Fruit fly (Drosophila melanogaster) whole organism, embryonic: Measurements from ENCODE around the gene CG3408.

ENCODE experiments used
- Antp ChIP-seq: fragments of 200-800 bp; sonication (Bioruptor generic); optimal IDR thresholded peaks from 3 replicates; lab custom pipeline; 2016; ENCODE audit warnings: missing biosample characterization, missing genetic modification characterization
- B-H2 ChIP-seq: fragments of 200-800 bp; sonication (Bioruptor generic); optimal IDR thresholded peaks from 2 replicates; lab custom pipeline; 2018; ENCODE audit warnings: missing biosample characterization, mild to moderate bottlenecking, missing genetic modification characterization
- BEAF-32 ChIP-seq: fragments of 200-800 bp; sonication (Bioruptor generic); optimal IDR thresholded peaks from 3 replicates; lab custom pipeline; 2017; ENCODE audit warnings: missing biosample characterization, missing genetic modification characterization, mild to moderate bottlenecking, moderate library complexity, missing genetic modification reagents
- CG10267 ChIP-seq: fragments of 200-800 bp; sonication (Bioruptor generic); optimal IDR thresholded peaks from 2 replicates; lab custom pipeline; 2018; ENCODE audit warnings: missing biosample characterization, mild to moderate bottlenecking, missing genetic modification characterization, moderate library complexity
- CG11247 ChIP-seq: fragments of 200-800 bp; sonication (Bioruptor generic); IDR thresholded peaks from 2 replicates; pipeline ENCODE4 v1.3.6; 2022; ENCODE audit warnings: missing biosample characterization, missing genetic modification characterization
- CG11456 ChIP-seq: fragments of 200-800 bp; sonication (Bioruptor generic); IDR thresholded peaks from 3 replicates; pipeline ENCODE4 v1.3.6; 2022; ENCODE audit warnings: missing biosample characterization, missing genetic modification characterization
- CG14014 ChIP-seq: fragments of 200-800 bp; sonication (Bioruptor generic); IDR thresholded peaks from 2 replicates; pipeline ENCODE4 v1.3.6; 2022; ENCODE audit warnings: missing biosample characterization, missing genetic modification characterization
- CG15011 ChIP-seq: fragments of 200-800 bp; sonication (Bioruptor generic); optimal IDR thresholded peaks from 3 replicates; lab custom pipeline; 2018; ENCODE audit warnings: missing biosample characterization, mild to moderate bottlenecking, missing genetic modification characterization
- CG15269 ChIP-seq: fragments of 200-800 bp; sonication (Bioruptor generic); optimal IDR thresholded peaks from 2 replicates; lab custom pipeline; 2018; ENCODE audit warnings: missing biosample characterization, mild to moderate bottlenecking, missing genetic modification characterization, moderate library complexity
- CG1602 ChIP-seq: fragments of 200-800 bp; sonication (Bioruptor generic); optimal IDR thresholded peaks from 3 replicates; lab custom pipeline; 2016; ENCODE audit warnings: missing biosample characterization, missing genetic modification characterization
- CG17361 ChIP-seq: fragments of 200-800 bp; sonication (Bioruptor generic); IDR thresholded peaks from 3 replicates; pipeline ENCODE4 v1.3.6; 2022; ENCODE audit warnings: missing biosample characterization, missing genetic modification characterization
- CG18599 ChIP-seq: fragments of 200-800 bp; sonication (Bioruptor generic); optimal IDR thresholded peaks from 3 replicates; lab custom pipeline; 2017; ENCODE audit warnings: missing biosample characterization, missing genetic modification characterization, mild to moderate bottlenecking, moderate library complexity, missing genetic modification reagents
- CG34224 ChIP-seq: fragments of 200-800 bp; sonication (Bioruptor generic); IDR thresholded peaks from 3 replicates; pipeline ENCODE4 v1.3.6; 2022; ENCODE audit warnings: missing biosample characterization, missing genetic modification characterization; ENCODE audit not compliant: partially characterized antibody
- CG6765 ChIP-seq: fragments of 200-800 bp; sonication (Bioruptor generic); optimal IDR thresholded peaks from 3 replicates; lab custom pipeline; 2017; ENCODE audit warnings: missing biosample characterization, mild to moderate bottlenecking, missing genetic modification characterization
- CG9817 ChIP-seq: fragments of 200-800 bp; sonication (Bioruptor generic); optimal IDR thresholded peaks from 2 replicates; lab custom pipeline; 2018; ENCODE audit warnings: missing biosample characterization, mild to moderate bottlenecking, missing genetic modification characterization, moderate library complexity
- CG9876 ChIP-seq: fragments of 200-800 bp; sonication (Bioruptor generic); optimal IDR thresholded peaks from 2 replicates; lab custom pipeline; 2016; ENCODE audit warnings: missing biosample characterization, missing genetic modification characterization
- CkIIα-i1 ChIP-seq: fragments of 200-800 bp; sonication (Bioruptor generic); IDR thresholded peaks from 2 replicates; pipeline ENCODE4 v1.3.6; 2022; ENCODE audit warnings: missing biosample characterization, missing genetic modification characterization
- Dp ChIP-seq: fragments of 200-800 bp; sonication (Bioruptor generic); optimal IDR thresholded peaks from 2 replicates; lab custom pipeline; 2018; ENCODE audit warnings: missing biosample characterization, mild to moderate bottlenecking, missing genetic modification characterization, moderate library complexity
- ERR ChIP-seq: fragments of 200-800 bp; sonication (Bioruptor generic); optimal IDR thresholded peaks from 2 replicates; lab custom pipeline; 2016; ENCODE audit warnings: missing biosample characterization, missing genetic modification characterization
- Fer2 ChIP-seq: fragments of 200-800 bp; sonication (Bioruptor generic); optimal IDR thresholded peaks from 2 replicates; lab custom pipeline; 2018; ENCODE audit warnings: missing biosample characterization, mild to moderate bottlenecking, missing genetic modification characterization, moderate library complexity
- Fer3 ChIP-seq: fragments of 200-800 bp; sonication (Bioruptor generic); optimal IDR thresholded peaks from 2 replicates; lab custom pipeline; 2018; ENCODE audit warnings: missing biosample characterization, mild to moderate bottlenecking, missing genetic modification characterization, moderate library complexity
- Hr3 ChIP-seq: fragments of 200-800 bp; sonication (Bioruptor generic); optimal IDR thresholded peaks from 3 replicates; lab custom pipeline; 2016; ENCODE audit warnings: missing biosample characterization, missing genetic modification characterization
- Med ChIP-seq: fragments of 200-800 bp; sonication (Bioruptor generic); peaks from one replicate; lab custom pipeline; 2016; ENCODE audit warnings: missing biosample characterization, missing genetic modification characterization, mild to moderate bottlenecking, inconsistent platforms, moderate library complexity
- NC2α ChIP-seq: fragments of 200-800 bp; sonication (Bioruptor generic); optimal IDR thresholded peaks from 2 replicates; lab custom pipeline; 2016; ENCODE audit warnings: missing biosample characterization, missing genetic modification characterization
- Oli ChIP-seq: fragments of 200-800 bp; sonication (Bioruptor generic); optimal IDR thresholded peaks from 2 replicates; lab custom pipeline; 2018; ENCODE audit warnings: missing biosample characterization, mild to moderate bottlenecking, missing genetic modification characterization, moderate library complexity
- Ptx1 ChIP-seq: fragments of 200-800 bp; sonication (Bioruptor generic); IDR thresholded peaks from 2 replicates; pipeline ENCODE4 v1.3.6; 2022; ENCODE audit warnings: missing biosample characterization, missing genetic modification characterization
- YL-1 ChIP-seq: fragments of 200-800 bp; sonication (Bioruptor generic); optimal IDR thresholded peaks from 3 replicates; lab custom pipeline; 2017; ENCODE audit warnings: missing biosample characterization, mild to moderate bottlenecking, missing genetic modification characterization
- ac ChIP-seq: fragments of 200-800 bp; sonication (Bioruptor generic); optimal IDR thresholded peaks from 3 replicates; lab custom pipeline; 2017; ENCODE audit warnings: missing biosample characterization, mild to moderate bottlenecking, missing genetic modification characterization
- amos ChIP-seq: fragments of 200-800 bp; sonication (Bioruptor generic); IDR thresholded peaks from 2 replicates; pipeline ENCODE4 v1.3.6; 2022; ENCODE audit warnings: missing biosample characterization, missing genetic modification characterization; ENCODE audit not compliant: partially characterized antibody
- bigmax ChIP-seq: fragments of 200-800 bp; sonication (Bioruptor generic); optimal IDR thresholded peaks from 2 replicates; lab custom pipeline; 2018; ENCODE audit warnings: missing biosample characterization, mild to moderate bottlenecking, missing genetic modification characterization
- chif ChIP-seq, 2 experiments: fragments of 200-800 bp; sonication (Bioruptor generic); optimal IDR thresholded peaks; 3 replicates each; lab custom pipeline; 2016; ENCODE audit warnings: missing biosample characterization in 2 of 2, missing genetic modification characterization in 2 of 2
- crp ChIP-seq, 2 experiments: fragments of 200-800 bp; sonication (Bioruptor generic); optimal IDR thresholded peaks; 2 replicates in 1 of 2; 3 replicates in 1 of 2; lab custom pipeline; 2017; ENCODE audit warnings: missing biosample characterization in 2 of 2, missing genetic modification characterization in 2 of 2, mild to moderate bottlenecking in 1 of 2, moderate library complexity in 1 of 2
- dati ChIP-seq: fragments of 200-800 bp; sonication (Bioruptor generic); IDR thresholded peaks from 2 replicates; pipeline ENCODE4 v1.3.6; 2022; ENCODE audit warnings: missing biosample characterization, missing genetic modification characterization
- eve ChIP-seq, 2 experiments: fragments of >200 bp; optimal IDR thresholded peaks; 2 replicates each; lab custom pipeline; 2017; ENCODE audit warnings: missing biosample characterization in 2 of 2, missing genetic modification characterization in 2 of 2
- eyg ChIP-seq: fragments of 200-800 bp; sonication (Bioruptor generic); optimal IDR thresholded peaks from 3 replicates; lab custom pipeline; 2016; ENCODE audit warnings: missing biosample characterization, missing genetic modification characterization
- grn ChIP-seq: fragments of 200-800 bp; sonication (Bioruptor generic); optimal IDR thresholded peaks from 3 replicates; lab custom pipeline; 2017; ENCODE audit warnings: missing biosample characterization, missing genetic modification characterization
- h ChIP-seq: fragments of >200 bp; optimal IDR thresholded peaks from 2 replicates; lab custom pipeline; 2017
- her ChIP-seq: fragments of 200-800 bp; sonication (Bioruptor generic); optimal IDR thresholded peaks from 2 replicates; lab custom pipeline; 2016; ENCODE audit warnings: missing biosample characterization, missing genetic modification characterization
- hkb ChIP-seq, 2 experiments: fragments of 200-800 bp in 1 of 2; fragments of >200 bp in 1 of 2; sonication (Bioruptor generic) in 1 of 2; IDR thresholded peaks in 1 of 2; optimal IDR thresholded peaks in 1 of 2; 2 replicates each; pipeline versions ENCODE4 v1.3.6 to Lab custom; 2017 to 2022; ENCODE audit warnings: missing biosample characterization in 1 of 2, missing genetic modification characterization in 1 of 2
- kay ChIP-seq: fragments of 200-800 bp; sonication (Bioruptor generic); optimal IDR thresholded peaks from 2 replicates; lab custom pipeline; 2016; ENCODE audit warnings: missing biosample characterization, missing genetic modification characterization
- klu ChIP-seq: fragments of 200-800 bp; sonication (Bioruptor generic); IDR thresholded peaks from 2 replicates; pipeline ENCODE4 v1.3.6; 2022; ENCODE audit warnings: missing biosample characterization, missing genetic modification characterization
- odd ChIP-seq: fragments of 200-800 bp; sonication (Bioruptor generic); optimal IDR thresholded peaks from 2 replicates; lab custom pipeline; 2017; ENCODE audit warnings: missing biosample characterization, mild to moderate bottlenecking, missing genetic modification characterization
- org-1 ChIP-seq: fragments of 200-800 bp; sonication (Bioruptor generic); optimal IDR thresholded peaks from 2 replicates; lab custom pipeline; 2017; ENCODE audit warnings: missing biosample characterization, missing genetic modification characterization
- ranshi ChIP-seq: fragments of 200-800 bp; sonication (Bioruptor generic); IDR thresholded peaks from 2 replicates; pipeline ENCODE4 v1.3.6; 2022; ENCODE audit warnings: missing biosample characterization, missing genetic modification characterization
- repo ChIP-seq: fragments of 200-800 bp; sonication (Bioruptor generic); optimal IDR thresholded peaks from 2 replicates; lab custom pipeline; 2016; ENCODE audit warnings: missing biosample characterization, missing genetic modification characterization
- sens ChIP-seq: fragments of 200-800 bp; sonication (Bioruptor generic); peaks from one replicate; lab custom pipeline; 2016; ENCODE audit warnings: missing biosample characterization, missing genetic modification characterization
- slbo ChIP-seq: fragments of 200-800 bp; sonication (Bioruptor generic); IDR thresholded peaks from 2 replicates; pipeline ENCODE4 v1.3.6; 2022; ENCODE audit warnings: missing biosample characterization, missing genetic modification characterization
- sr ChIP-seq: fragments of 200-800 bp; sonication (Bioruptor generic); IDR thresholded peaks from 3 replicates; pipeline ENCODE4 v1.3.6; 2022; ENCODE audit warnings: missing biosample characterization, missing genetic modification characterization
- tup ChIP-seq: fragments of 200-800 bp; sonication (Bioruptor generic); optimal IDR thresholded peaks from 2 replicates; lab custom pipeline; 2016; ENCODE audit warnings: missing biosample characterization, mild to moderate bottlenecking, missing genetic modification characterization, moderate library complexity
- unpg ChIP-seq: fragments of 200-800 bp; sonication (Bioruptor generic); optimal IDR thresholded peaks from 3 replicates; lab custom pipeline; 2018; ENCODE audit warnings: missing biosample characterization, mild to moderate bottlenecking, missing genetic modification characterization, moderate library complexity
- wdn ChIP-seq: fragments of 200-800 bp; sonication (Bioruptor generic); IDR thresholded peaks from 2 replicates; pipeline ENCODE4 v1.3.6; 2022; ENCODE audit warnings: missing biosample characterization, missing genetic modification characterization
- wor ChIP-seq: fragments of 200-800 bp; sonication (Bioruptor generic); IDR thresholded peaks from 2 replicates; pipeline ENCODE4 v1.3.6; 2022; ENCODE audit warnings: missing biosample characterization, missing genetic modification characterization

The CG3408 gene

DNA sequence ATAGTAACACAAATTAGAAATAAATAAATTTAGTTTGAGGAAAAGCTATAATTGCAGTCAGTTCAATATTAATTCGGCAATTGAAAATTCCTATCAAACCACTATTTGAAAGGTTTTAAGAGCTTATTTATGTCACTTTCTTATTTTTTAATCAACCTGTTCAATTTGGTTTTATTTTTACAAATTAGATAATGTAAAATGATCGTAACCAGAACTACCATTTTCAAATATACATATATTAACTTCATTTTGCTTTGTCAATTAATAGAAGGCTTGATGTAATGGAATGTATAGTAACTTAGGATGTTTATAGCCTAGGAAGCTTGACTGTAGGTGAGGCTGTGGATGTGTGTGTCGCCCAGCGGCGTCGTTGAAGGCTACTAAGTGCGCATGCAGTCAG, 42.8 kb downstream of the CG3408 start (continued):
- no peak for TF ChIP-seq amos (GFP tag; lab: Robert Waterston, UW)
- peak; percentile 48 for TF ChIP-seq Oli
- no peak for TF ChIP-seq eve (GFP tag; optimal IDR thresholded peaks at IDR 0.05; lab: Kevin White, UChicago)
- no peak for TF ChIP-seq her (GFP tag; lab: Kevin White, UChicago)
- TF ChIP-seq slbo (GFP tag; lab: Robert Waterston, UW): no peak
- no peak for TF ChIP-seq eyg
- no peak for TF ChIP-seq ERR (GFP tag; lab: Kevin White, UChicago)
- TF ChIP-seq h (lab: Kevin White, UChicago): no peak
- TF ChIP-seq CG10267: peak; percentile 1
- TF ChIP-seq unpg (GFP tag; lab: Kevin White, UChicago): peak; percentile 27
- no peak for TF ChIP-seq Fer3
- TF ChIP-seq BEAF-32 (GFP tag; lab: Kevin White, UChicago): no peak
- no peak for TF ChIP-seq wdn (GFP tag; lab: Robert Waterston, UW)
- TF ChIP-seq kay (GFP tag; lab: Kevin White, UChicago): no peak
- TF ChIP-seq sens (GFP tag; lab: Kevin White, UChicago): peak; percentile 73
- peak; percentile 58 for TF ChIP-seq CG18599 (GFP tag; lab: Kevin White, UChicago)
- no peak for TF ChIP-seq CG15011 (GFP tag; lab: Kevin White, UChicago)
- TF ChIP-seq CG6765 (GFP tag; lab: Kevin White, UChicago): peak; percentile 29
- no peak for TF ChIP-seq YL-1 (GFP tag; lab: Kevin White, UChicago)
- TF ChIP-seq Ptx1: 0 out of 2 replicates have a peak, but pooled peaks have one; percentile 23
- TF ChIP-seq klu (GFP tag; lab: Robert Waterston, UW): no peak
- no peak for TF ChIP-seq CG11456 (GFP tag; lab: Robert Waterston, UW)
- TF ChIP-seq CG34224: no peak
- TF ChIP-seq CG15269 (tag; lab: Kevin White, UChicago): peak; percentile 26
- TF ChIP-seq hkb (optimal IDR thresholded peaks at IDR 0.05; lab: Kevin White, UChicago): no peak
- TF ChIP-seq hkb (GFP tag; IDR thresholded peaks at IDR 0.05; lab: Robert Waterston, UW): no peak
- TF ChIP-seq grn: no peak
- TF ChIP-seq dati (GFP tag; lab: Robert Waterston, UW): no peak
- no peak for TF ChIP-seq CG9817 (tag; lab: Kevin White, UChicago)
- TF ChIP-seq Dp (GFP tag; lab: Kevin White, UChicago): no peak
- TF ChIP-seq tup (GFP tag; lab: Kevin White, UChicago): no peak
- TF ChIP-seq bigmax (GFP tag; lab: Kevin White, UChicago): no peak
- no peak for TF ChIP-seq sr (GFP tag; lab: Robert Waterston, UW)
- TF ChIP-seq Fer2 (tag; lab: Kevin White, UChicago): no peak
- no peak for TF ChIP-seq CG9876
- no peak for TF ChIP-seq crp (GFP tag; optimal IDR thresholded peaks at IDR 0.05; lab: Kevin White, UChicago)
- no peak for TF ChIP-seq repo
- TF ChIP-seq CG1602 (GFP tag; lab: Kevin White, UChicago): peak; percentile 4
- no peak for TF ChIP-seq Hr3 (GFP tag; lab: Kevin White, UChicago)
- no peak for TF ChIP-seq CG11247 (GFP tag; lab: Robert Waterston, UW)
- no peak for TF ChIP-seq chif (GFP tag; optimal IDR thresholded peaks at IDR 0.05; lab: Kevin White, UChicago)
- TF ChIP-seq NC2α (GFP tag; lab: Kevin White, UChicago): no peak
- TF ChIP-seq ranshi: no peak
- TF ChIP-seq odd (GFP tag; lab: Kevin White, UChicago): no peak
- no peak for TF ChIP-seq wor
- TF ChIP-seq B-H2 (GFP tag; lab: Kevin White, UChicago): no peak
- no peak for TF ChIP-seq CkIIα-i1
- TF ChIP-seq CG14014: no peak
- peak; percentile 18 for TF ChIP-seq org-1 (GFP tag; lab: Kevin White, UChicago)
- TF ChIP-seq CG17361 (GFP tag; lab: Robert Waterston, UW): peak; percentile 42; the same call in 1 of the 3 replicates
- no peak for TF ChIP-seq ac (GFP tag; lab: Kevin White, UChicago)
- no peak for TF ChIP-seq Antp (GFP tag; lab: Kevin White, UChicago)
- peak; percentile 55 for TF ChIP-seq Med (GFP tag; lab: Kevin White, UChicago)
